Worm (Caenorhabditis elegans) whole organism, late embryonic: ENCODE results near the gene F46B6.10.

Source experiments
- C08G9.2 ChIP-seq: sonication (generic microtip); optimal IDR thresholded peaks from 2 replicates; lab custom pipeline; 2016; ENCODE audit warnings: mild to moderate bottlenecking, missing genetic modification characterization, moderate library complexity, missing compliant biosample characterization
- C38D4.7 ChIP-seq: fragments of 200-800 bp; sonication (Bioruptor generic); optimal IDR thresholded peaks from 2 replicates; lab custom pipeline; 2018; ENCODE audit warnings: mild to moderate bottlenecking, missing genetic modification characterization, moderate library complexity, missing compliant biosample characterization
- F13H6.1 ChIP-seq: sonication (generic microtip); optimal IDR thresholded peaks from 2 replicates; lab custom pipeline; 2016; ENCODE audit warnings: missing genetic modification characterization, missing compliant biosample characterization
- K09A11.1 ChIP-seq: sonication (generic microtip); optimal IDR thresholded peaks from 2 replicates; lab custom pipeline; 2017; ENCODE audit warnings: antibody characterized with exemption, mild to moderate bottlenecking, missing genetic modification characterization, missing compliant biosample characterization; ENCODE audit not compliant: insufficient read depth
- Y22D7AL.16 ChIP-seq: sonication (generic microtip); optimal IDR thresholded peaks from 2 replicates; lab custom pipeline; 2016; ENCODE audit warnings: missing genetic modification characterization, missing compliant biosample characterization
- ceh-14 ChIP-seq: sonication (generic microtip); optimal IDR thresholded peaks from 2 replicates; lab custom pipeline; 2016; ENCODE audit warnings: missing genotype, missing genetic modification characterization, missing compliant biosample characterization
- ceh-18 ChIP-seq: sonication (generic microtip); optimal IDR thresholded peaks from 2 replicates; lab custom pipeline; 2016; ENCODE audit warnings: missing genetic modification characterization, missing compliant biosample characterization
- ceh-19 ChIP-seq: fragments of 200-800 bp; sonication (Bioruptor generic); optimal IDR thresholded peaks from 2 replicates; lab custom pipeline; 2018; ENCODE audit warnings: mild to moderate bottlenecking, missing genetic modification characterization, missing compliant biosample characterization
- ceh-2 ChIP-seq: sonication (generic microtip); optimal IDR thresholded peaks from 2 replicates; lab custom pipeline; 2016; ENCODE audit warnings: missing genotype, missing genetic modification characterization, missing compliant biosample characterization
- ceh-24 ChIP-seq: sonication (generic microtip); optimal IDR thresholded peaks from 2 replicates; lab custom pipeline; 2016; ENCODE audit warnings: mild to moderate bottlenecking, missing genetic modification characterization, missing compliant biosample characterization
- ceh-30 ChIP-seq: fragments of 150-350 bp; optimal IDR thresholded peaks from 2 replicates; lab custom pipeline; 2014; ENCODE audit warnings: missing biosample characterization, missing genetic modification characterization
- ceh-31 ChIP-seq: sonication (generic microtip); optimal IDR thresholded peaks from 2 replicates; lab custom pipeline; 2016; ENCODE audit warnings: missing genetic modification characterization, missing compliant biosample characterization
- ceh-34 ChIP-seq: sonication (generic microtip); optimal IDR thresholded peaks from 2 replicates; lab custom pipeline; 2016; ENCODE audit warnings: mild to moderate bottlenecking, missing genetic modification characterization, missing compliant biosample characterization
- ceh-9 ChIP-seq: sonication (generic microtip); optimal IDR thresholded peaks from 2 replicates; lab custom pipeline; 2016; ENCODE audit warnings: mild to moderate bottlenecking, missing genetic modification characterization, inconsistent platforms, missing compliant biosample characterization
- che-1 ChIP-seq: sonication (generic microtip); optimal IDR thresholded peaks from 2 replicates; lab custom pipeline; 2016; ENCODE audit warnings: mild to moderate bottlenecking, missing genetic modification characterization, missing compliant biosample characterization
- dmd-4 ChIP-seq: sonication (generic microtip); optimal IDR thresholded peaks from 2 replicates; lab custom pipeline; 2016; ENCODE audit warnings: borderline replicate concordance, missing genetic modification characterization, missing compliant biosample characterization
- elt-4 ChIP-seq: sonication (generic microtip); optimal IDR thresholded peaks from 2 replicates; lab custom pipeline; 2016; ENCODE audit warnings: missing genetic modification characterization, missing compliant biosample characterization
- eyg-1 ChIP-seq: sonication (generic microtip); optimal IDR thresholded peaks from 2 replicates; lab custom pipeline; 2016; ENCODE audit warnings: missing genotype, missing genetic modification characterization, missing compliant biosample characterization
- fax-1 ChIP-seq: sonication (generic microtip); optimal IDR thresholded peaks from 2 replicates; lab custom pipeline; 2016; ENCODE audit warnings: missing genotype, missing genetic modification characterization, missing compliant biosample characterization
- fkh-10 ChIP-seq: fragments of 150-350 bp; optimal IDR thresholded peaks from 2 replicates; lab custom pipeline; 2014; ENCODE audit warnings: missing biosample characterization, missing genetic modification reagents, missing genetic modification characterization
- gmeb-2 ChIP-seq: sonication (generic microtip); optimal IDR thresholded peaks from 2 replicates; lab custom pipeline; 2016; ENCODE audit warnings: missing genetic modification characterization, inconsistent platforms, missing compliant biosample characterization
- hlh-13 ChIP-seq: fragments of 200-800 bp; sonication (Bioruptor generic); optimal IDR thresholded peaks from 2 replicates; lab custom pipeline; 2018; ENCODE audit warnings: mild to moderate bottlenecking, missing genetic modification characterization, missing compliant biosample characterization
- hlh-30 ChIP-seq: sonication (generic microtip); optimal IDR thresholded peaks from 2 replicates; lab custom pipeline; 2017; ENCODE audit warnings: antibody characterized with exemption, missing genetic modification characterization, missing compliant biosample characterization; ENCODE audit not compliant: insufficient read depth
- lim-6 ChIP-seq: sonication (generic microtip); optimal IDR thresholded peaks from 2 replicates; lab custom pipeline; 2016; ENCODE audit warnings: missing genetic modification characterization, missing compliant biosample characterization
- lin-11 ChIP-seq: fragments of 200-800 bp; sonication (Bioruptor generic); optimal IDR thresholded peaks from 2 replicates; lab custom pipeline; 2018; ENCODE audit warnings: mild to moderate bottlenecking, missing genetic modification characterization, missing compliant biosample characterization
- mec-3 ChIP-seq: sonication (generic microtip); optimal IDR thresholded peaks from 2 replicates; lab custom pipeline; 2016; ENCODE audit warnings: borderline replicate concordance, missing genetic modification characterization, missing compliant biosample characterization
- nfya-1 ChIP-seq: sonication (generic microtip); optimal IDR thresholded peaks from 2 replicates; lab custom pipeline; 2017; ENCODE audit warnings: missing genetic modification characterization, mild to moderate bottlenecking, missing compliant biosample characterization, antibody characterized with exemption, moderate library complexity
- nhr-11 ChIP-seq: fragments of 150-350 bp; optimal IDR thresholded peaks from 2 replicates; lab custom pipeline; 2014; ENCODE audit warnings: missing biosample characterization, missing genetic modification characterization
- nhr-232 ChIP-seq: sonication (generic microtip); optimal IDR thresholded peaks from 2 replicates; lab custom pipeline; 2016; ENCODE audit warnings: missing genetic modification characterization, missing compliant biosample characterization
- npax-4 ChIP-seq: sonication (generic microtip); optimal IDR thresholded peaks from 2 replicates; lab custom pipeline; 2016; ENCODE audit warnings: missing genetic modification characterization, missing compliant biosample characterization
- pag-3 ChIP-seq: sonication (generic microtip); optimal IDR thresholded peaks from 2 replicates; lab custom pipeline; 2016; ENCODE audit warnings: missing compliant biosample characterization, missing genetic modification characterization, borderline replicate concordance
- pat-9 ChIP-seq: fragments of 200-800 bp; sonication (Bioruptor generic); optimal IDR thresholded peaks from 2 replicates; lab custom pipeline; 2018; ENCODE audit warnings: mild to moderate bottlenecking, missing genetic modification characterization, moderate library complexity, missing compliant biosample characterization
- pax-1 ChIP-seq: fragments of 150-350 bp; optimal IDR thresholded peaks from 2 replicates; lab custom pipeline; 2014; ENCODE audit warnings: missing biosample characterization, missing genetic modification characterization
- pha-2 ChIP-seq: sonication (generic microtip); optimal IDR thresholded peaks from 2 replicates; lab custom pipeline; 2017; ENCODE audit warnings: mild to moderate bottlenecking, missing genetic modification characterization, missing compliant biosample characterization
- pqm-1 ChIP-seq: sonication (generic microtip); optimal IDR thresholded peaks from 2 replicates; lab custom pipeline; 2016; ENCODE audit warnings: missing genetic modification characterization, missing compliant biosample characterization
- ref-2 ChIP-seq: sonication (generic microtip); optimal IDR thresholded peaks from 2 replicates; lab custom pipeline; 2016; ENCODE audit warnings: missing genetic modification characterization, missing compliant biosample characterization
- rnt-1 ChIP-seq: sonication (generic microtip); optimal IDR thresholded peaks from 2 replicates; lab custom pipeline; 2016; ENCODE audit warnings: missing genetic modification characterization, missing compliant biosample characterization
- sdc-2 ChIP-seq: sonication (generic microtip); optimal IDR thresholded peaks from 2 replicates; lab custom pipeline; 2016; ENCODE audit warnings: missing genotype, missing genetic modification characterization, missing compliant biosample characterization
- sox-4 ChIP-seq: sonication (generic microtip); optimal IDR thresholded peaks from 2 replicates; lab custom pipeline; 2017; ENCODE audit warnings: mild to moderate bottlenecking, missing genetic modification characterization, inconsistent platforms, missing compliant biosample characterization
- tbx-2 ChIP-seq: sonication (generic microtip); optimal IDR thresholded peaks from 2 replicates; lab custom pipeline; 2016; ENCODE audit warnings: missing genetic modification characterization, missing compliant biosample characterization
- ttx-3 ChIP-seq: sonication (generic microtip); optimal IDR thresholded peaks from 2 replicates; lab custom pipeline; 2016; ENCODE audit warnings: missing genetic modification reagents, missing genetic modification characterization, missing compliant biosample characterization
- unc-42 ChIP-seq: sonication (generic microtip); optimal IDR thresholded peaks from 2 replicates; lab custom pipeline; 2016; ENCODE audit warnings: missing genotype, missing genetic modification characterization, missing compliant biosample characterization
- ztf-16 ChIP-seq: sonication (generic microtip); optimal IDR thresholded peaks from 2 replicates; lab custom pipeline; 2017; ENCODE audit warnings: missing genetic modification characterization, missing compliant biosample characterization

F46B6.10 gene

DNA sequence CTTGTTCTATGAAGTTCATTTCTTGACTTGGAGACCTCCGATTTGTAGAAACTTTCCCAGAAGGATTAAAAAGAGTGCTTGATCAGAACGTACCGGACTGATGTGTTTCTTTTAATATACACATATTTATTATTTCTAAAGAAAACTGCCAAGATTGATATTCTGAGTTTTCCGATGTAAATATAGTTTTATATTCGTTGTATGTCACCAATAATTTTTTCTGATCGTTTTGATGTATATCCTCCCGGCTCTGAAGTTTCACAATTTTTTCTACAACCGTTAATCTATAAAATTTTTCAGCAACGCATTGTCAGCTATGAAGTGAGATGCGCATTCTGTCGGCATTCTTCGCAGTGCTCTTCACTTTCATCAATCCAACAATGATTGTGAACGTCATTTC is 5.3 kb downstream of the F46B6.10 start, which contains the start of gene F46B6.9:
Gene F46B6.9, plus strand, starts transcription at position 301 of the 400 bp plus-strand sequence.
- no peak for TF ChIP-seq pax-1 (tag; lab: Kevin White, UChicago)
- no peak for TF ChIP-seq nfya-1 (tag; lab: Kevin White, UChicago)
- TF ChIP-seq tbx-2 (tag; lab: Kevin White, UChicago) = no peak
- TF ChIP-seq lin-11 = no peak
- no peak for TF ChIP-seq fkh-10 (GFP tag; lab: Kevin White, UChicago)
- no peak for TF ChIP-seq pha-2 (tag; lab: Kevin White, UChicago)

DNA sequence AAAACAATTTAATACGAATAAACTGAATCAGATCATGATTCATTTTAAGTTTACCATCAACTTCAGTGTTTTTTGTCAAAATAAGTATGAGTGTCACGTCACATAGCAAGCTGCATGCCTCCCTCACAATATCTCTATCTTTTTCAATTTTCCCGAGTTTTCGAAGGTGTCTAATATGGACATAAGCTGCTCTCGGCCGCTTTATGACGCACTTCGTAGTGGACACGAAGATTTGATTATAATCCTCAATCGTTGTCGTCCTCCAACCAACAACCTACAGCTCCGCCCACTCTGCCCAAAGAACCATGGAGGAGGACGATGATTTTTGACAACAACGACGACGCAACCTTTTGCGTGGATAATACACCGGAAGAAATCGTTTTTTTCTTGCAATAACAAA is 5.9 kb downstream of the F46B6.10 start:
- TF ChIP-seq sdc-2 (tag; lab: Kevin White, UChicago) (no peak), elt-4 (tag; lab: Kevin White, UChicago) (no peak), unc-42 (tag; lab: Kevin White, UChicago) (peak; percentile 37)

DNA sequence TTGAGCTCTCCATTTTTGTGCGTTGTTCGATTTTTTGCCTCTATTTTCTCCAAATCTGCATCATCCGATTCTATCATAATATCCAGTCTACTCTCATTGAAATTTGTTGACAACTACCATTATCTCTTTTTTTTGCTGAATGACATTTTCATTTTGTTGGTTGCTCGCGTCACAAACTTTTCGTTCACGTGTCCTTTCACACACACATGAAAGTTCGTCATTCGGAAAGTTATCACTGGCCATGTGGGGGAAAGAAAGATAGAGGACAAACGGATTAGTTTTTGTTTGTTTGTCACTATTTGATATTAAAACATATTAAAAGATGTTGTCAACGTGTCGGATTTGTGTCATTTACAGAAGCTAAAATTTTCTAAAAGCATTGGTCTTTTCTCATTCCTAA is 6.9 kb downstream of the F46B6.10 start:
- TF ChIP-seq nfya-1 (tag; lab: Kevin White, UChicago) (no peak), rnt-1 (tag; lab: Kevin White, UChicago) (no peak), gmeb-2 (no peak), ceh-34 (tag; lab: Kevin White, UChicago) (no peak), pax-1 (tag; lab: Kevin White, UChicago) (no peak)
- TF ChIP-seq, all 69 proteins: peak for 0

DNA sequence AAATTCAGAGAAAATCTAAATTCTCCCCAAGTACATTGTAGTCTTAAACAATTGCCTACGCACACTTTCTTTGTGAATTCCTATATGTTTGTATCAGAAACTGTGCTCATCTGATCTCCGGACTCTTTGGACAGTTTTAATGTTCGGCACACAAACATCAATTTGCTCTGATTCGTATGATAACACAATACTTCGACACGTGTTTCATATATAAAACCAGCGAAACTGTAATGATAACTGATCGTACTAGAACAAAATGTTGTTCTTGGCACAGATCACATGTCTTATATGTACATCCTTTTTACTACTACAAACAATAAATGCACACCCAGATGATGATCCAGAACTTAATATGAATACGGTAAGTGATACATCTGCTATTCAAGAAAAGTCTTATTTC is 10.5 kb downstream of the F46B6.10 start, which contains the start of gene lipl-2:
Gene lipl-2, plus strand, starts transcription at position 236 of the 400 bp plus-strand sequence.
- TF ChIP-seq nhr-11 (tag; lab: Kevin White, UChicago) = no peak
- no peak for TF ChIP-seq npax-4 (tag; lab: Kevin White, UChicago)
- TF ChIP-seq ceh-2 (tag; lab: Kevin White, UChicago) = no peak
- TF ChIP-seq ceh-19 (GFP tag; lab: Kevin White, UChicago) = no peak
- TF ChIP-seq che-1 = no peak
- no peak for TF ChIP-seq C38D4.7 (GFP tag; lab: Kevin White, UChicago)
- TF ChIP-seq pat-9 = no peak
- TF ChIP-seq pqm-1 (tag; lab: Kevin White, UChicago) = no peak
- TF ChIP-seq lim-6 (tag; lab: Kevin White, UChicago) = no peak
- TF ChIP-seq C08G9.2 = no peak
- no peak for TF ChIP-seq ceh-9
- no peak for TF ChIP-seq mec-3 (tag; lab: Kevin White, UChicago)
- TF ChIP-seq ztf-16 (tag; lab: Kevin White, UChicago) = no peak
- no peak for TF ChIP-seq ceh-24 (tag; lab: Kevin White, UChicago)

DNA sequence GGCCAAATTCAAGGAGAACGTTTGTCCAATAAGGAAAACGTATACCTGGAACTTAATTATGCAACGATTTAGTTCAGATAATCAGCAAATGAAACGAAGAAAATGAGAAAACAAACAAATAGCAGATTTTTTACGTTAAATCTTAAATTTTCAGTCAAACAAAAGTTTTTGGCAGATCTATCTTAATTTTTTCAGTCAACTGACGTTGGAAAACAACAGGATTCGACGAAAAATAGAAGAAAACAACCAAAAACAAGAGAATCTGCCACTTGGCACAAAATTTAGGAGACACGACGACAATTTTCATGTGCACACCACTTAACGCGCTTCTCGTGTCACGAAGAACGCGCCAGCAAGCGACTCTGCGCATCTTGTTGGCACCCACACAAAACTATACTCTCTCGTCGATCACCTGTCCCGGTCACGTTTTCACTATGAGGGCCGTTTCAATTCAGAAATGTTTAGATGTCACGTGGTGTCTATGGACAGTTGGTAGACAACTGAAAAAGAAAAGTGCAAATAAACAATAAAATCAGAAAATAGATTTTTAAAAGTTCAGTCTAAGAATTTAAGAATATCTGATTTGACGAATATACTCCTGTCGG is 12.1 kb downstream of the F46B6.10 start, which contains the start of gene ztf-7:
Gene ztf-7, minus strand, starts transcription at position 51 of the 605 bp plus-strand sequence.
- TF ChIP-seq che-1 (no peak), ztf-16 (tag; lab: Kevin White, UChicago) (no peak), eyg-1 (tag; lab: Kevin White, UChicago) (no peak), ref-2 (tag; lab: Kevin White, UChicago) (no peak), gmeb-2 (no peak), tbx-2 (tag; lab: Kevin White, UChicago) (peak; percentile 68), hlh-13 (GFP tag; lab: Kevin White, UChicago) (no peak), ttx-3 (tag; lab: Kevin White, UChicago) (no peak), pqm-1 (tag; lab: Kevin White, UChicago) (no peak), sox-4 (tag; lab: Kevin White, UChicago) (no peak), ceh-31 (peak; percentile 80), pat-9 (no peak), rnt-1 (tag; lab: Kevin White, UChicago) (peak; percentile 65), hlh-30 (tag; lab: Kevin White, UChicago) (peak; percentile 99), pag-3 (tag; lab: Kevin White, UChicago) (no peak), Y22D7AL.16 (tag; lab: Kevin White, UChicago) (no peak), ceh-18 (tag; lab: Kevin White, UChicago) (peak; percentile 89), nhr-232 (tag; lab: Kevin White, UChicago) (no peak), F13H6.1 (tag; lab: Kevin White, UChicago) (no peak), ceh-34 (tag; lab: Kevin White, UChicago) (peak; percentile 4), npax-4 (tag; lab: Kevin White, UChicago) (no peak), dmd-4 (tag; lab: Kevin White, UChicago) (no peak), K09A11.1 (no peak), fax-1 (no peak), ceh-14 (no peak), ceh-30 (tag; lab: Kevin White, UChicago) (peak; percentile 42), nfya-1 (tag; lab: Kevin White, UChicago) (peak; percentile 80)
